Fruit fly (Drosophila melanogaster) whole organism, embryonic: ENCODE results near the gene Pdxk.

Experiments used
- CG11723 ChIP-seq: fragments of 200-800 bp; sonication (Bioruptor generic); optimal IDR thresholded peaks from 2 replicates; lab custom pipeline; 2017; ENCODE audit warnings: missing biosample characterization, mild to moderate bottlenecking, missing genetic modification characterization
- CG12744 ChIP-seq: fragments of 200-800 bp; sonication (Bioruptor generic); optimal IDR thresholded peaks from 2 replicates; lab custom pipeline; 2016; ENCODE audit warnings: missing biosample characterization, missing genetic modification characterization
- CG13894 ChIP-seq: fragments of 200-800 bp; sonication (Bioruptor generic); optimal IDR thresholded peaks from 3 replicates; lab custom pipeline; 2018; ENCODE audit warnings: missing biosample characterization, mild to moderate bottlenecking, missing genetic modification characterization, moderate library complexity
- CG14710 ChIP-seq: fragments of 200-800 bp; sonication (Bioruptor generic); optimal IDR thresholded peaks from 3 replicates; lab custom pipeline; 2019; ENCODE audit warnings: missing biosample characterization, mild to moderate bottlenecking, missing genetic modification characterization, moderate library complexity
- CG16779 ChIP-seq: fragments of 200-800 bp; sonication (Bioruptor generic); IDR thresholded peaks from 2 replicates; pipeline ENCODE4 v1.3.6; 2022; ENCODE audit warnings: missing biosample characterization, missing genetic modification characterization
- CG16863 ChIP-seq: fragments of 200-800 bp; sonication (Bioruptor generic); optimal IDR thresholded peaks from 3 replicates; lab custom pipeline; 2016; ENCODE audit warnings: missing biosample characterization, missing genetic modification characterization
- CG17186 ChIP-seq: fragments of 200-800 bp; sonication (Bioruptor generic); optimal IDR thresholded peaks from 3 replicates; lab custom pipeline; 2017; ENCODE audit warnings: missing biosample characterization, missing genetic modification reagents, missing genetic modification characterization
- CG18011 ChIP-seq: fragments of 200-800 bp; sonication (Bioruptor generic); optimal IDR thresholded peaks from 2 replicates; lab custom pipeline; 2017; ENCODE audit warnings: missing biosample characterization, missing genetic modification characterization, mild to moderate bottlenecking, moderate library complexity, missing genotype
- CG1832 ChIP-seq: fragments of 200-800 bp; sonication (Bioruptor generic); optimal IDR thresholded peaks from 2 replicates; lab custom pipeline; 2017; ENCODE audit warnings: missing biosample characterization, mild to moderate bottlenecking, missing genetic modification characterization, inconsistent platforms
- CG5953 ChIP-seq: fragments of 200-800 bp; sonication (Bioruptor generic); IDR thresholded peaks from 2 replicates; pipeline ENCODE4 v1.3.6; 2022; ENCODE audit warnings: missing biosample characterization, missing genetic modification characterization
- CG8478 ChIP-seq: fragments of >200 bp; optimal IDR thresholded peaks from 2 replicates; lab custom pipeline; 2018
- CkIIα-i1 ChIP-seq: fragments of 200-800 bp; sonication (Bioruptor generic); IDR thresholded peaks from 2 replicates; pipeline ENCODE4 v1.3.6; 2022; ENCODE audit warnings: missing biosample characterization, missing genetic modification characterization
- D ChIP-seq, 2 experiments: fragments of 200-800 bp in 1 of 2; fragments of >200 bp in 1 of 2; sonication (Bioruptor generic) in 1 of 2; optimal IDR thresholded peaks; 2 replicates in 1 of 2; 3 replicates in 1 of 2; lab custom pipeline; 2017; ENCODE audit warnings: mild to moderate bottlenecking in 1 of 2, missing biosample characterization in 1 of 2, missing genetic modification characterization in 1 of 2, missing genetic modification reagents in 1 of 2
- Dbx ChIP-seq: fragments of 200-800 bp; sonication (Bioruptor generic); IDR thresholded peaks from 3 replicates; pipeline ENCODE4 v1.3.6; 2022; ENCODE audit warnings: missing biosample characterization, missing genetic modification characterization
- Gug ChIP-seq: fragments of 200-800 bp; sonication (Bioruptor generic); IDR thresholded peaks from 4 replicates; pipeline ENCODE4 v1.3.6; 2022; ENCODE audit warnings: missing biosample characterization, missing genetic modification characterization
- Hr78 ChIP-seq, 2 experiments: fragments of 200-800 bp in 1 of 2; fragments of >200 bp in 1 of 2; sonication (Bioruptor generic) in 1 of 2; optimal IDR thresholded peaks; 2 replicates each; lab custom pipeline; 2017 to 2019; ENCODE audit warnings: missing biosample characterization in 2 of 2, missing genetic modification characterization in 2 of 2, mild to moderate bottlenecking in 1 of 2, moderate library complexity in 1 of 2
- Kr ChIP-seq: fragments of 200-800 bp; sonication (Bioruptor generic); optimal IDR thresholded peaks from 2 replicates; lab custom pipeline; 2017; ENCODE audit warnings: missing biosample characterization, mild to moderate bottlenecking, missing genetic modification characterization
- MESR4 ChIP-seq: fragments of 200-800 bp; sonication (Bioruptor generic); optimal IDR thresholded peaks from 2 replicates; lab custom pipeline; 2018; ENCODE audit warnings: missing biosample characterization, mild to moderate bottlenecking, missing genetic modification characterization, moderate library complexity
- NK7.1 ChIP-seq: fragments of 200-800 bp; sonication (Bioruptor generic); optimal IDR thresholded peaks from 3 replicates; lab custom pipeline; 2016; ENCODE audit warnings: missing biosample characterization, missing genetic modification characterization
- Nf-YC ChIP-seq: fragments of 200-800 bp; optimal IDR thresholded peaks from 3 replicates; lab custom pipeline; 2019; ENCODE audit warnings: missing biosample characterization, mild to moderate bottlenecking, missing genetic modification characterization, moderate library complexity
- Sin3A ChIP-seq: fragments of >200 bp; optimal IDR thresholded peaks from 2 replicates; lab custom pipeline; 2018
- al ChIP-seq: fragments of 200-800 bp; sonication (Bioruptor generic); IDR thresholded peaks from 2 replicates; pipeline ENCODE4 v1.3.6; 2022; ENCODE audit warnings: missing biosample characterization, missing genetic modification characterization
- az2 ChIP-seq: fragments of 200-800 bp; sonication (Bioruptor generic); optimal IDR thresholded peaks from 3 replicates; lab custom pipeline; 2016; ENCODE audit warnings: missing biosample characterization, missing genetic modification characterization
- bbx ChIP-seq: fragments of 200-800 bp; sonication (Bioruptor generic); IDR thresholded peaks from 2 replicates; pipeline ENCODE4 v1.3.6; 2022; ENCODE audit warnings: missing biosample characterization, missing genetic modification characterization; ENCODE audit not compliant: partially characterized antibody
- bigmax ChIP-seq: fragments of 200-800 bp; sonication (Bioruptor generic); optimal IDR thresholded peaks from 2 replicates; lab custom pipeline; 2018; ENCODE audit warnings: missing biosample characterization, mild to moderate bottlenecking, missing genetic modification characterization
- br ChIP-seq: fragments of >200 bp; optimal IDR thresholded peaks from 2 replicates; lab custom pipeline; 2017
- cg ChIP-seq: fragments of 200-800 bp; sonication (Bioruptor generic); optimal IDR thresholded peaks from 3 replicates; lab custom pipeline; 2019; ENCODE audit warnings: missing biosample characterization, mild to moderate bottlenecking, missing genetic modification characterization, moderate library complexity
- chinmo ChIP-seq: fragments of 200-800 bp; sonication (Bioruptor generic); IDR thresholded peaks from 4 replicates; pipeline ENCODE4 v1.3.6; 2022; ENCODE audit warnings: missing biosample characterization, missing genetic modification characterization; ENCODE audit not compliant: partially characterized antibody
- chm ChIP-seq: fragments of 200-800 bp; sonication (Bioruptor generic); IDR thresholded peaks from 2 replicates; pipeline ENCODE4 v1.3.6; 2022; ENCODE audit warnings: missing biosample characterization, missing genetic modification characterization
- crol ChIP-seq: fragments of 200-800 bp; sonication (Bioruptor generic); IDR thresholded peaks from 2 replicates; pipeline ENCODE4 v1.3.6; 2022; ENCODE audit warnings: missing biosample characterization, missing genetic modification characterization
- eve ChIP-seq, 2 experiments: fragments of >200 bp; optimal IDR thresholded peaks; 2 replicates each; lab custom pipeline; 2017; ENCODE audit warnings: missing biosample characterization in 2 of 2, missing genetic modification characterization in 2 of 2
- mld ChIP-seq: fragments of 200-800 bp; sonication (Bioruptor generic); IDR thresholded peaks from 3 replicates; pipeline ENCODE4 v1.3.6; 2022; ENCODE audit warnings: missing biosample characterization, missing genetic modification characterization; ENCODE audit not compliant: partially characterized antibody
- nerfin-1 ChIP-seq: fragments of 200-800 bp; sonication (Bioruptor generic); optimal IDR thresholded peaks from 3 replicates; lab custom pipeline; 2019; ENCODE audit warnings: missing biosample characterization, mild to moderate bottlenecking, missing genetic modification characterization, moderate library complexity
- nmo ChIP-seq: fragments of 200-800 bp; sonication (Bioruptor generic); optimal IDR thresholded peaks from 2 replicates; lab custom pipeline; 2018; ENCODE audit warnings: missing biosample characterization, mild to moderate bottlenecking, missing genetic modification characterization, moderate library complexity
- nom ChIP-seq: fragments of 200-800 bp; sonication (Bioruptor generic); optimal IDR thresholded peaks from 2 replicates; lab custom pipeline; 2017; ENCODE audit warnings: missing biosample characterization, missing genetic modification characterization, mild to moderate bottlenecking, moderate library complexity, missing genetic modification reagents
- onecut ChIP-seq: fragments of 200-800 bp; sonication (Bioruptor generic); IDR thresholded peaks from 2 replicates; pipeline ENCODE4 v1.3.6; 2022; ENCODE audit warnings: missing biosample characterization, missing genetic modification characterization
- pros ChIP-seq: fragments of 200-800 bp; sonication (Bioruptor generic); optimal IDR thresholded peaks from 3 replicates; lab custom pipeline; 2019; ENCODE audit warnings: missing biosample characterization, mild to moderate bottlenecking, missing genetic modification characterization, moderate library complexity
- sob ChIP-seq: fragments of 200-800 bp; sonication (Bioruptor generic); IDR thresholded peaks from 2 replicates; pipeline ENCODE4 v1.3.6; 2022; ENCODE audit warnings: missing biosample characterization, missing genetic modification characterization
- tio ChIP-seq: fragments of 200-800 bp; sonication (Bioruptor generic); optimal IDR thresholded peaks from 2 replicates; lab custom pipeline; 2017; ENCODE audit warnings: missing biosample characterization, missing genetic modification characterization, inconsistent platforms

The Pdxk gene

DNA sequence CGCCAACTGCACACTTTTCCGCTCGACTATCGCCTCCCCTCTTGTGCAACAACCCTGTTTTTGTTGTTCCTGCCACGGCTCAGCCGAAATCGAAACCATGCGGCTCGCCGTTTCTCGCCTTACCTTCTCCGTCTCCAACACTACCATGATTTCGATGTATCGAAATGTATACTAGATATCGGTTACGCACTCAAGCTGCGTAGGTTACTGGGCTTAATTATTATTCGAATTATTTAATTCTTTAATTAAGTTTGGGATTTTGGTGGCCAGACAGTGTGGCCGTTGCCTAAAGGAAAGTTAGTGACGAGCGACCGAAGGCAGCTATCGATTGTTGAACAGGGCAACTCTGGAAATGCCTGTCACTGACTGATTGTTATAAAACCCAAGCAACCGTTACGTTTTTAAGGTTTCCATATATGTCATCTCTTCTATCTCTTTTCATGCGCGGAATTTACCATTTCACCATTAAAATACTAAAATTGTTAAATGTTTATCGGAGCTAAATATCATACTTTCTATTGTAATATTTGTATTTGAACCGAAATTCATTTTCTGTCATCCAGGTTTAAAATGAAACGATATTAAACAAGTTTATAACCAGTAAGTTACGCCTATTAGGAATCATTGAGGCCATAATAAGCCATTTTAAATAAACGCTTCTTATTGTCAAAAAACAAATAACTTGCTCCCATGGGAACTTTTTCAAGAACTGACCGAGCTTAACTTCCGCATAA lies 42.2 kb downstream of the Pdxk start, which contains the start of gene eIF4E1 (continued):
- TF ChIP-seq CG14710 (tag; lab: Kevin White, UChicago) (peak; percentile 71), CG11723 (GFP tag; lab: Kevin White, UChicago) (no peak), nmo (GFP tag; lab: Kevin White, UChicago) (peak; percentile 53), az2 (GFP tag; lab: Kevin White, UChicago) (no peak), Nf-YC (tag; lab: Kevin White, UChicago) (peak; percentile 47), CG12744 (no peak), Sin3A (lab: Kevin White, UChicago) (peak; percentile 89), mld (GFP tag; lab: Robert Waterston, UW) (peak; percentile 68), sob (GFP tag; lab: Robert Waterston, UW) (peak; percentile 41), CG17186 (GFP tag; lab: Kevin White, UChicago) (peak; percentile 52), CG5953 (GFP tag; lab: Robert Waterston, UW) (no peak)

dm6 chr3L:9404497-9404896 lies 44.4 kb downstream of the Pdxk start, which contains the start of gene Cpr67B:
Cpr67B (plus strand) TSS chr3L:9404797.
- TF ChIP-seq NK7.1 (no peak), chinmo (0 out of 4 replicates have a peak, but pooled peaks have one; percentile 15), CG13894 (tag; lab: Kevin White, UChicago) (peak; percentile 43)
- TF ChIP-seq, all 482 proteins: peak for 2

dm6 chr3L:9410030-9410589 lies 50.0 kb downstream of the Pdxk start:
- TF ChIP-seq cg = peak; percentile 94
- peak in 1 of 2 experiments; percentile 20 for TF ChIP-seq Hr78 (GFP tag; optimal IDR thresholded peaks at IDR 0.05; lab: Kevin White, UChicago)
- TF ChIP-seq CG16863 (GFP tag; lab: Kevin White, UChicago) = no peak
- no peak for TF ChIP-seq al
- peak; percentile 64 for TF ChIP-seq crol (GFP tag; lab: Robert Waterston, UW)
- peak; percentile 13 for TF ChIP-seq nom (GFP tag; lab: Kevin White, UChicago)
- TF ChIP-seq CG1832 (GFP tag; lab: Kevin White, UChicago) = peak; percentile 63
- TF ChIP-seq CkIIα-i1 (GFP tag; lab: Robert Waterston, UW) = no peak
- TF ChIP-seq NK7.1 = no peak
- no peak for TF ChIP-seq bigmax
- peak; percentile 26 for TF ChIP-seq MESR4 (GFP tag; lab: Kevin White, UChicago)
- 0 out of 2 replicates have a peak, but pooled peaks have one; percentile 22 for TF ChIP-seq CG16779 (GFP tag; lab: Robert Waterston, UW)
- TF ChIP-seq tio = no peak
- TF ChIP-seq eve (GFP tag; optimal IDR thresholded peaks at IDR 0.05; lab: Kevin White, UChicago) = no peak
- TF ChIP-seq onecut (GFP tag; lab: Robert Waterston, UW) = no peak
- peak; percentile 82 for TF ChIP-seq pros (GFP tag; lab: Kevin White, UChicago)
- TF ChIP-seq br (lab: Kevin White, UChicago) = no peak
- no peak for TF ChIP-seq chm (GFP tag; lab: Robert Waterston, UW)
- no peak for TF ChIP-seq Kr (GFP tag; lab: Kevin White, UChicago)
- TF ChIP-seq bbx (GFP tag; lab: Robert Waterston, UW) = 0 out of 2 replicates have a peak, but pooled peaks have one; percentile 5
- TF ChIP-seq Dbx = no peak
- peak; percentile 75 for TF ChIP-seq CG8478 (lab: Kevin White, UChicago)
- no peak for TF ChIP-seq CG18011 (GFP tag; lab: Kevin White, UChicago)
- TF ChIP-seq Gug (GFP tag; lab: Robert Waterston, UW) = no peak
- TF ChIP-seq nerfin-1 = peak; percentile 24
- TF ChIP-seq D (optimal IDR thresholded peaks at IDR 0.05; lab: Kevin White, UChicago) = peak; percentile 69
- no peak for TF ChIP-seq D (GFP tag; optimal IDR thresholded peaks at IDR 0.05; lab: Kevin White, UChicago)
- TF ChIP-seq, all 482 proteins: peak for 12
